Fruit fly (Drosophila melanogaster) whole organism, embryonic: ENCODE measurements around the gene CG11999.

Source experiments
- Antp ChIP-seq: fragments of 200-800 bp; sonication (Bioruptor generic); optimal IDR thresholded peaks from 3 replicates; lab custom pipeline; 2016; ENCODE audit warnings: missing biosample characterization, missing genetic modification characterization
- B-H2 ChIP-seq: fragments of 200-800 bp; sonication (Bioruptor generic); optimal IDR thresholded peaks from 2 replicates; lab custom pipeline; 2018; ENCODE audit warnings: missing biosample characterization, mild to moderate bottlenecking, missing genetic modification characterization
- BtbVII ChIP-seq: fragments of 200-800 bp; sonication (Bioruptor generic); optimal IDR thresholded peaks from 3 replicates; lab custom pipeline; 2017; ENCODE audit warnings: missing biosample characterization, mild to moderate bottlenecking, missing genetic modification characterization
- CG15514 ChIP-seq: fragments of 200-800 bp; sonication (Bioruptor generic); optimal IDR thresholded peaks from 3 replicates; lab custom pipeline; 2017; ENCODE audit warnings: missing biosample characterization, missing genetic modification characterization, mild to moderate bottlenecking, moderate library complexity, missing genetic modification reagents
- CG1602 ChIP-seq: fragments of 200-800 bp; sonication (Bioruptor generic); optimal IDR thresholded peaks from 3 replicates; lab custom pipeline; 2016; ENCODE audit warnings: missing biosample characterization, missing genetic modification characterization
- CG1647 ChIP-seq: fragments of 200-800 bp; sonication (Bioruptor generic); optimal IDR thresholded peaks from 3 replicates; lab custom pipeline; 2016; ENCODE audit warnings: missing biosample characterization, missing genetic modification characterization
- CG16813 ChIP-seq: fragments of 200-800 bp; sonication (Bioruptor generic); IDR thresholded peaks from 3 replicates; pipeline ENCODE4 v1.3.6; 2022; ENCODE audit warnings: missing biosample characterization, missing genetic modification characterization; ENCODE audit not compliant: partially characterized antibody
- CG18619 ChIP-seq: fragments of 200-800 bp; sonication (Bioruptor generic); optimal IDR thresholded peaks from 3 replicates; lab custom pipeline; 2017; ENCODE audit warnings: missing biosample characterization, mild to moderate bottlenecking, missing genetic modification characterization
- CG4854 ChIP-seq: fragments of 200-800 bp; sonication (Bioruptor generic); optimal IDR thresholded peaks from 2 replicates; lab custom pipeline; 2016; ENCODE audit warnings: missing biosample characterization, missing genetic modification characterization, inconsistent platforms
- CG7357 ChIP-seq: fragments of 200-800 bp; sonication (Bioruptor generic); IDR thresholded peaks from 3 replicates; pipeline ENCODE4 v1.3.6; 2022; ENCODE audit warnings: missing biosample characterization, missing genetic modification characterization
- CG7745 ChIP-seq: fragments of 200-800 bp; sonication (Bioruptor generic); optimal IDR thresholded peaks from 2 replicates; lab custom pipeline; 2018; ENCODE audit warnings: missing biosample characterization, mild to moderate bottlenecking, missing genetic modification characterization, moderate library complexity
- CG8388 ChIP-seq: fragments of 200-800 bp; sonication (Bioruptor generic); optimal IDR thresholded peaks from 2 replicates; lab custom pipeline; 2019; ENCODE audit warnings: missing biosample characterization, mild to moderate bottlenecking, missing genetic modification characterization, moderate library complexity
- CG9817 ChIP-seq: fragments of 200-800 bp; sonication (Bioruptor generic); optimal IDR thresholded peaks from 2 replicates; lab custom pipeline; 2018; ENCODE audit warnings: missing biosample characterization, mild to moderate bottlenecking, missing genetic modification characterization, moderate library complexity
- CHES-1-like ChIP-seq: fragments of 200-800 bp; sonication (Bioruptor generic); optimal IDR thresholded peaks from 2 replicates; lab custom pipeline; 2016; ENCODE audit warnings: missing biosample characterization, missing genetic modification characterization
- D19A ChIP-seq: fragments of 200-800 bp; optimal IDR thresholded peaks from 3 replicates; lab custom pipeline; 2019; ENCODE audit warnings: missing biosample characterization, mild to moderate bottlenecking, missing genetic modification characterization, moderate library complexity
- Dp ChIP-seq: fragments of 200-800 bp; sonication (Bioruptor generic); optimal IDR thresholded peaks from 2 replicates; lab custom pipeline; 2018; ENCODE audit warnings: missing biosample characterization, mild to moderate bottlenecking, missing genetic modification characterization, moderate library complexity
- E2f2 ChIP-seq: fragments of 200-800 bp; sonication (Bioruptor generic); IDR thresholded peaks from 2 replicates; pipeline ENCODE4 v1.3.6; 2022; ENCODE audit warnings: missing biosample characterization, missing genetic modification characterization
- HLH54F ChIP-seq: fragments of 200-800 bp; sonication (Bioruptor generic); optimal IDR thresholded peaks from 3 replicates; lab custom pipeline; 2016; ENCODE audit warnings: missing biosample characterization, missing genetic modification characterization
- HLHmδ ChIP-seq: fragments of 200-800 bp; sonication (Bioruptor generic); optimal IDR thresholded peaks from 2 replicates; lab custom pipeline; 2018; ENCODE audit warnings: missing biosample characterization, mild to moderate bottlenecking, missing genetic modification characterization, moderate library complexity
- Sox100B ChIP-seq: fragments of 200-800 bp; sonication (Bioruptor generic); optimal IDR thresholded peaks from 3 replicates; lab custom pipeline; 2018; ENCODE audit warnings: missing biosample characterization, mild to moderate bottlenecking, missing genetic modification characterization
- Sry-δ ChIP-seq: fragments of 200-800 bp; sonication (Bioruptor generic); optimal IDR thresholded peaks from 2 replicates; lab custom pipeline; 2016; ENCODE audit warnings: missing biosample characterization, missing genetic modification characterization
- TFAM ChIP-seq: fragments of 200-800 bp; sonication (Bioruptor generic); optimal IDR thresholded peaks from 2 replicates; lab custom pipeline; 2017; ENCODE audit warnings: missing biosample characterization, missing genetic modification characterization, inconsistent platforms
- Xrp1 ChIP-seq: fragments of 200-800 bp; sonication (Bioruptor generic); IDR thresholded peaks from 2 replicates; pipeline ENCODE4 v1.3.6; 2022; ENCODE audit warnings: missing biosample characterization, missing genetic modification characterization
- abd-A ChIP-seq: fragments of 200-800 bp; sonication (Bioruptor generic); optimal IDR thresholded peaks from 3 replicates; lab custom pipeline; 2019; ENCODE audit warnings: missing biosample characterization, mild to moderate bottlenecking, missing genetic modification characterization, moderate library complexity
- al ChIP-seq: fragments of 200-800 bp; sonication (Bioruptor generic); IDR thresholded peaks from 2 replicates; pipeline ENCODE4 v1.3.6; 2022; ENCODE audit warnings: missing biosample characterization, missing genetic modification characterization
- amos ChIP-seq: fragments of 200-800 bp; sonication (Bioruptor generic); IDR thresholded peaks from 2 replicates; pipeline ENCODE4 v1.3.6; 2022; ENCODE audit warnings: missing biosample characterization, missing genetic modification characterization; ENCODE audit not compliant: partially characterized antibody
- aop ChIP-seq: fragments of 200-800 bp; sonication (Bioruptor generic); IDR thresholded peaks from 2 replicates; pipeline ENCODE4 v1.3.6; 2022; ENCODE audit warnings: missing biosample characterization, missing genetic modification characterization
- bbx ChIP-seq: fragments of 200-800 bp; sonication (Bioruptor generic); IDR thresholded peaks from 2 replicates; pipeline ENCODE4 v1.3.6; 2022; ENCODE audit warnings: missing biosample characterization, missing genetic modification characterization; ENCODE audit not compliant: partially characterized antibody
- bigmax ChIP-seq: fragments of 200-800 bp; sonication (Bioruptor generic); optimal IDR thresholded peaks from 2 replicates; lab custom pipeline; 2018; ENCODE audit warnings: missing biosample characterization, mild to moderate bottlenecking, missing genetic modification characterization
- br ChIP-seq: fragments of >200 bp; optimal IDR thresholded peaks from 2 replicates; lab custom pipeline; 2017
- cato ChIP-seq: fragments of 200-800 bp; sonication (Bioruptor generic); optimal IDR thresholded peaks from 2 replicates; lab custom pipeline; 2016; ENCODE audit warnings: missing biosample characterization, missing genetic modification characterization, borderline replicate concordance
- caup ChIP-seq: fragments of 200-800 bp; sonication (Bioruptor generic); optimal IDR thresholded peaks from 3 replicates; lab custom pipeline; 2017; ENCODE audit warnings: missing biosample characterization, mild to moderate bottlenecking, missing genetic modification characterization, moderate library complexity; ENCODE audit not compliant: severe bottlenecking
- ci ChIP-seq: fragments of 200-800 bp; sonication (Bioruptor generic); IDR thresholded peaks from 3 replicates; pipeline ENCODE4 v1.3.6; 2022; ENCODE audit warnings: missing biosample characterization, missing genetic modification characterization
- da ChIP-seq: fragments of 200-800 bp; sonication (Bioruptor generic); optimal IDR thresholded peaks from 2 replicates; lab custom pipeline; 2016; ENCODE audit warnings: missing biosample characterization, missing genetic modification characterization
- gcm ChIP-seq: fragments of 200-800 bp; sonication (Bioruptor generic); optimal IDR thresholded peaks from 2 replicates; lab custom pipeline; 2019; ENCODE audit warnings: missing biosample characterization, mild to moderate bottlenecking, missing genetic modification characterization, moderate library complexity
- gro ChIP-seq: fragments of 200-800 bp; sonication (Bioruptor generic); optimal IDR thresholded peaks from 2 replicates; lab custom pipeline; 2016; ENCODE audit warnings: missing biosample characterization, missing genetic modification characterization
- hkb ChIP-seq, 2 experiments: fragments of 200-800 bp in 1 of 2; fragments of >200 bp in 1 of 2; sonication (Bioruptor generic) in 1 of 2; IDR thresholded peaks in 1 of 2; optimal IDR thresholded peaks in 1 of 2; 2 replicates each; pipeline versions ENCODE4 v1.3.6 to Lab custom; 2017 to 2022; ENCODE audit warnings: missing biosample characterization in 1 of 2, missing genetic modification characterization in 1 of 2
- kah ChIP-seq: fragments of 200-800 bp; sonication (Bioruptor generic); optimal IDR thresholded peaks from 2 replicates; lab custom pipeline; 2018; ENCODE audit warnings: missing biosample characterization, mild to moderate bottlenecking, missing genetic modification characterization
- lmd ChIP-seq: fragments of 200-800 bp; sonication (Bioruptor generic); IDR thresholded peaks from 2 replicates; pipeline ENCODE4 v1.3.6; 2022; ENCODE audit warnings: missing biosample characterization, missing genetic modification characterization
- peb ChIP-seq: fragments of 200-800 bp; sonication (Bioruptor generic); IDR thresholded peaks from 2 replicates; pipeline ENCODE4 v1.3.6; 2022; ENCODE audit warnings: missing biosample characterization, missing genetic modification characterization
- pfk ChIP-seq: fragments of 200-800 bp; sonication (Bioruptor generic); optimal IDR thresholded peaks from 2 replicates; lab custom pipeline; 2018; ENCODE audit warnings: missing biosample characterization, mild to moderate bottlenecking, missing genetic modification characterization, moderate library complexity
- pros ChIP-seq: fragments of 200-800 bp; sonication (Bioruptor generic); optimal IDR thresholded peaks from 3 replicates; lab custom pipeline; 2019; ENCODE audit warnings: missing biosample characterization, mild to moderate bottlenecking, missing genetic modification characterization, moderate library complexity
- pum ChIP-seq: fragments of 200-800 bp; sonication (Bioruptor generic); optimal IDR thresholded peaks from 2 replicates; lab custom pipeline; 2016; ENCODE audit warnings: missing biosample characterization, missing genetic modification characterization
- rib ChIP-seq: fragments of 200-800 bp; sonication (Bioruptor generic); IDR thresholded peaks from 2 replicates; pipeline ENCODE4 v1.3.6; 2022; ENCODE audit warnings: missing biosample characterization, missing genetic modification characterization
- row ChIP-seq: fragments of 200-800 bp; sonication (Bioruptor generic); IDR thresholded peaks from 3 replicates; pipeline ENCODE4 v1.3.6; 2022; ENCODE audit warnings: missing biosample characterization, missing genetic modification characterization
- seq ChIP-seq: fragments of 200-800 bp; sonication (Bioruptor generic); IDR thresholded peaks from 2 replicates; pipeline ENCODE4 v1.3.6; 2022; ENCODE audit warnings: missing biosample characterization, missing genetic modification characterization
- shn ChIP-seq: fragments of 200-800 bp; sonication (Bioruptor generic); optimal IDR thresholded peaks from 3 replicates; lab custom pipeline; 2016; ENCODE audit warnings: missing biosample characterization, missing genetic modification characterization
- sisA ChIP-seq: fragments of 200-800 bp; sonication (Bioruptor generic); IDR thresholded peaks from 2 replicates; pipeline ENCODE4 v1.3.6; 2022; ENCODE audit warnings: missing biosample characterization, missing genetic modification characterization
- usp ChIP-seq: fragments of >200 bp; optimal IDR thresholded peaks from 2 replicates; lab custom pipeline; 2017; ENCODE audit warnings: missing biosample characterization, missing genetic modification characterization
- zf30C ChIP-seq: fragments of 200-800 bp; sonication (Bioruptor generic); optimal IDR thresholded peaks from 3 replicates; lab custom pipeline; 2018; ENCODE audit warnings: missing biosample characterization, mild to moderate bottlenecking, missing genetic modification characterization

Gene CG11999

DNA sequence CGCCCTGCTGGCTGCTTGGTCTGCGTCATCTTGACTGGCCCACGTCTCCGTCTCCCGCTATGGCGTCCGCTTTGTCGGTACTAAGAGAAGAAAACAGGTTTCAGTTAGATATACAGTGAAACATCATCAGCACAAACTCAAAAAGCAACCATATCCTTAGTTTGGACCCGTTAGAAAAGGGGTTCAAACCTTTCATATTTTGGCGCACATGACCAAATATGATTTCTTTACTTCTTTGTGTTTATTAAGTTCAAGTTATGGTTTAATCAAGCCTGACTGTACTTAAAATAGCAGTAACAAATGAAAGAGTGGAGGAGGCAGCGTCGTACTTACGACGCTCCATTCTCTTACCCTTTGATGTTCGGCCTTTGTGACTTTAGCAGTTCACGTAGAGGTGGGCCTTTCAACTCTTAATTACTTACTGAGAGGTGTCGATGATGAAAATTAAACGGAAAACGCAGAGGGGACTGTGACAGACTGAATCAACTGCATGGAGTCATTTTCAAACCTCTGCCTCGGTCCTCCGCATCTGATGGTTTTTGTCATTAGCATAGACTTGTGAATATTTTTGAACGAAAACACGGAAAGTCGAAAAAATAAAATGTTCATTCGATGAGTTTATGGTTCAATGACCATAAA, 7.3 kb upstream of the CG11999 start (continued):
- TF ChIP-seq HLH54F (GFP tag; lab: Kevin White, UChicago) (peak; percentile 82), caup (GFP tag; lab: Kevin White, UChicago) (peak; percentile 79), ci (GFP tag; lab: Robert Waterston, UW) (peak; percentile 92), bbx (no peak), hkb (optimal IDR thresholded peaks at IDR 0.05; lab: Kevin White, UChicago) (no peak), hkb (GFP tag; IDR thresholded peaks at IDR 0.05; lab: Robert Waterston, UW) (peak; percentile 90), kah (no peak), E2f2 (peak; percentile 60; the same call in 1 of the 2 replicates), Sox100B (GFP tag; lab: Kevin White, UChicago) (no peak), usp (GFP tag; lab: Kevin White, UChicago) (no peak), CG1602 (GFP tag; lab: Kevin White, UChicago) (peak; percentile 54), CG4854 (peak; percentile 65), CG7745 (tag; lab: Kevin White, UChicago) (no peak), bigmax (GFP tag; lab: Kevin White, UChicago) (no peak), row (GFP tag; lab: Robert Waterston, UW) (peak; percentile 87), gcm (GFP tag; lab: Kevin White, UChicago) (peak; percentile 56), HLHmδ (GFP tag; lab: Kevin White, UChicago) (no peak), CG7357 (peak; percentile 70; the same call in 2 of the 3 replicates), zf30C (GFP tag; lab: Kevin White, UChicago) (no peak), aop (0 out of 2 replicates have a peak, but pooled peaks have one; percentile 15), Sry-δ (peak; percentile 42), TFAM (GFP tag; lab: Kevin White, UChicago) (no peak), da (GFP tag; lab: Kevin White, UChicago) (no peak), CG1647 (GFP tag; lab: Kevin White, UChicago) (peak; percentile 68), gro (GFP tag; lab: Kevin White, UChicago) (peak; percentile 89), pros (GFP tag; lab: Kevin White, UChicago) (no peak), lmd (GFP tag; lab: Robert Waterston, UW) (peak; percentile 88), al (GFP tag; lab: Robert Waterston, UW) (peak; percentile 86), D19A (tag; lab: Kevin White, UChicago) (peak; percentile 66), CG18619 (peak; percentile 79), abd-A (tag; lab: Kevin White, UChicago) (no peak), peb (GFP tag; lab: Robert Waterston, UW) (no peak), sisA (peak; percentile 81), cato (GFP tag; lab: Kevin White, UChicago) (peak; percentile 46), pum (GFP tag; lab: Kevin White, UChicago) (peak; percentile 76), CG15514 (GFP tag; lab: Kevin White, UChicago) (peak; percentile 67), CG9817 (peak; percentile 70), B-H2 (GFP tag; lab: Kevin White, UChicago) (no peak), Antp (GFP tag; lab: Kevin White, UChicago) (peak; percentile 91), CHES-1-like (GFP tag; lab: Kevin White, UChicago) (peak; percentile 67), CG8388 (GFP tag; lab: Kevin White, UChicago) (peak; percentile 68), BtbVII (GFP tag; lab: Kevin White, UChicago) (peak; percentile 77), amos (GFP tag; lab: Robert Waterston, UW) (no peak), Xrp1 (GFP tag; lab: Robert Waterston, UW) (peak; percentile 85), pfk (GFP tag; lab: Kevin White, UChicago) (no peak), CG16813 (GFP tag; lab: Robert Waterston, UW) (no peak), br (lab: Kevin White, UChicago) (no peak), shn (GFP tag; lab: Kevin White, UChicago) (peak; percentile 37), seq (peak; percentile 73), rib (GFP tag; lab: Robert Waterston, UW) (no peak), Dp (GFP tag; lab: Kevin White, UChicago) (no peak)
